Fruit fly (Drosophila melanogaster) whole organism, embryonic: Measurements from ENCODE around the gene CG14125.

ENCODE experiments used
- Adf1 ChIP-seq: fragments of 200-800 bp; sonication (Bioruptor generic); IDR thresholded peaks from 2 replicates; pipeline ENCODE4 v1.3.6; 2022; ENCODE audit warnings: missing biosample characterization, missing genetic modification characterization
- CG10543 ChIP-seq: fragments of 200-800 bp; sonication (Bioruptor generic); optimal IDR thresholded peaks from 3 replicates; lab custom pipeline; 2017; ENCODE audit warnings: missing biosample characterization, mild to moderate bottlenecking, missing genetic modification characterization, moderate library complexity
- CG15696 ChIP-seq: fragments of 200-800 bp; sonication (Bioruptor generic); optimal IDR thresholded peaks from 2 replicates; lab custom pipeline; 2019; ENCODE audit warnings: missing biosample characterization, mild to moderate bottlenecking, missing genetic modification characterization, moderate library complexity
- CG1603 ChIP-seq: fragments of 200-800 bp; sonication (Bioruptor generic); optimal IDR thresholded peaks from 2 replicates; lab custom pipeline; 2019; ENCODE audit warnings: missing biosample characterization, mild to moderate bottlenecking, missing genetic modification characterization, moderate library complexity
- CG17186 ChIP-seq: fragments of 200-800 bp; sonication (Bioruptor generic); optimal IDR thresholded peaks from 3 replicates; lab custom pipeline; 2017; ENCODE audit warnings: missing biosample characterization, missing genetic modification reagents, missing genetic modification characterization
- CG1792 ChIP-seq: fragments of 200-800 bp; sonication (Bioruptor generic); optimal IDR thresholded peaks from 2 replicates; lab custom pipeline; 2016; ENCODE audit warnings: missing biosample characterization, missing genetic modification characterization
- CG3065 ChIP-seq: fragments of 200-800 bp; sonication (Bioruptor generic); optimal IDR thresholded peaks from 2 replicates; lab custom pipeline; 2016; ENCODE audit warnings: missing biosample characterization, missing genetic modification characterization
- CG34376 ChIP-seq: fragments of 200-800 bp; sonication (Bioruptor generic); optimal IDR thresholded peaks from 2 replicates; lab custom pipeline; 2018; ENCODE audit warnings: missing biosample characterization, mild to moderate bottlenecking, missing genetic modification characterization
- CG4424 ChIP-seq: fragments of 200-800 bp; sonication (Bioruptor generic); optimal IDR thresholded peaks from 3 replicates; lab custom pipeline; 2016; ENCODE audit warnings: missing biosample characterization, missing genetic modification characterization
- CG6254 ChIP-seq: fragments of 200-800 bp; sonication (Bioruptor generic); optimal IDR thresholded peaks from 3 replicates; lab custom pipeline; 2017; ENCODE audit warnings: mild to moderate bottlenecking, missing biosample characterization, missing genetic modification reagents, missing genetic modification characterization
- CG6689 ChIP-seq: fragments of 200-800 bp; sonication (Bioruptor generic); IDR thresholded peaks from 2 replicates; pipeline ENCODE4 v1.3.6; 2022; ENCODE audit warnings: missing biosample characterization, missing genetic modification characterization
- CG6765 ChIP-seq: fragments of 200-800 bp; sonication (Bioruptor generic); optimal IDR thresholded peaks from 3 replicates; lab custom pipeline; 2017; ENCODE audit warnings: missing biosample characterization, mild to moderate bottlenecking, missing genetic modification characterization
- CG7963 ChIP-seq: fragments of 200-800 bp; sonication (Bioruptor generic); IDR thresholded peaks from 3 replicates; pipeline ENCODE4 v1.3.6; 2022; ENCODE audit warnings: missing biosample characterization, missing genetic modification characterization; ENCODE audit not compliant: partially characterized antibody
- CG9437 ChIP-seq: fragments of 200-800 bp; sonication (Bioruptor generic); optimal IDR thresholded peaks from 2 replicates; lab custom pipeline; 2018; ENCODE audit warnings: missing biosample characterization, mild to moderate bottlenecking, missing genetic modification characterization
- CG9817 ChIP-seq: fragments of 200-800 bp; sonication (Bioruptor generic); optimal IDR thresholded peaks from 2 replicates; lab custom pipeline; 2018; ENCODE audit warnings: missing biosample characterization, mild to moderate bottlenecking, missing genetic modification characterization, moderate library complexity
- Dbx ChIP-seq: fragments of 200-800 bp; sonication (Bioruptor generic); IDR thresholded peaks from 3 replicates; pipeline ENCODE4 v1.3.6; 2022; ENCODE audit warnings: missing biosample characterization, missing genetic modification characterization
- Drgx ChIP-seq: fragments of 200-800 bp; sonication (Bioruptor generic); IDR thresholded peaks from 2 replicates; pipeline ENCODE4 v1.3.6; 2022; ENCODE audit warnings: missing biosample characterization, missing genetic modification characterization
- Fer1 ChIP-seq: fragments of 200-800 bp; sonication (Bioruptor generic); optimal IDR thresholded peaks from 2 replicates; lab custom pipeline; 2017; ENCODE audit warnings: missing biosample characterization, mild to moderate bottlenecking, missing genetic modification characterization
- HHEX ChIP-seq: fragments of 200-800 bp; sonication (Bioruptor generic); optimal IDR thresholded peaks from 3 replicates; lab custom pipeline; 2017; ENCODE audit warnings: missing biosample characterization, mild to moderate bottlenecking, missing genetic modification characterization, missing genetic modification reagents
- HLH54F ChIP-seq: fragments of 200-800 bp; sonication (Bioruptor generic); optimal IDR thresholded peaks from 3 replicates; lab custom pipeline; 2016; ENCODE audit warnings: missing biosample characterization, missing genetic modification characterization
- Meics ChIP-seq: fragments of 200-800 bp; sonication (Bioruptor generic); optimal IDR thresholded peaks from 2 replicates; lab custom pipeline; 2017; ENCODE audit warnings: missing biosample characterization, mild to moderate bottlenecking, missing genetic modification characterization
- Oaz ChIP-seq: fragments of 200-800 bp; sonication (Bioruptor generic); IDR thresholded peaks from 2 replicates; pipeline ENCODE4 v1.3.6; 2022; ENCODE audit warnings: missing biosample characterization, missing genetic modification characterization
- Pdp1 ChIP-seq, 2 experiments: fragments of 200-800 bp; sonication (Bioruptor generic); optimal IDR thresholded peaks; 3 replicates each; lab custom pipeline; 2016; ENCODE audit warnings: missing biosample characterization in 2 of 2, missing genetic modification characterization in 2 of 2, mild to moderate bottlenecking in 1 of 2, moderate library complexity in 1 of 2
- Sin3A ChIP-seq: fragments of >200 bp; optimal IDR thresholded peaks from 2 replicates; lab custom pipeline; 2018
- Trl ChIP-seq, 3 experiments: fragments of >200 bp in 2 of 3; fragments of 200-800 bp in 1 of 3; sonication (Bioruptor generic) in 1 of 3; optimal IDR thresholded peaks; 2 replicates in 1 of 3; 3 replicates in 2 of 3; lab custom pipeline; 2016 to 2017; ENCODE audit warnings: missing biosample characterization in 1 of 3, missing genetic modification characterization in 1 of 3
- aop ChIP-seq: fragments of 200-800 bp; sonication (Bioruptor generic); IDR thresholded peaks from 2 replicates; pipeline ENCODE4 v1.3.6; 2022; ENCODE audit warnings: missing biosample characterization, missing genetic modification characterization
- cas ChIP-seq: fragments of 200-800 bp; sonication (Bioruptor generic); IDR thresholded peaks from 2 replicates; pipeline ENCODE4 v1.3.6; 2022; ENCODE audit warnings: missing biosample characterization, missing genetic modification characterization
- dysf ChIP-seq: fragments of 200-800 bp; sonication (Bioruptor generic); IDR thresholded peaks from 3 replicates; pipeline ENCODE4 v1.3.6; 2022; ENCODE audit warnings: missing biosample characterization, missing genetic modification characterization
- exex ChIP-seq: fragments of 200-800 bp; sonication (Bioruptor generic); optimal IDR thresholded peaks from 4 replicates; lab custom pipeline; 2018; ENCODE audit warnings: missing biosample characterization, mild to moderate bottlenecking, missing genetic modification characterization, moderate library complexity
- luna ChIP-seq: fragments of 200-800 bp; sonication (Bioruptor generic); optimal IDR thresholded peaks from 2 replicates; lab custom pipeline; 2016; ENCODE audit warnings: missing biosample characterization, missing genetic modification characterization
- maf-S ChIP-seq: fragments of 200-800 bp; sonication (Bioruptor generic); optimal IDR thresholded peaks from 2 replicates; lab custom pipeline; 2016; ENCODE audit warnings: missing biosample characterization, missing genetic modification characterization
- nau ChIP-seq: fragments of 200-800 bp; sonication (Bioruptor generic); optimal IDR thresholded peaks from 3 replicates; lab custom pipeline; 2017; ENCODE audit warnings: missing biosample characterization, mild to moderate bottlenecking, missing genetic modification characterization, missing genetic modification reagents
- nerfin-1 ChIP-seq: fragments of 200-800 bp; sonication (Bioruptor generic); optimal IDR thresholded peaks from 3 replicates; lab custom pipeline; 2019; ENCODE audit warnings: missing biosample characterization, mild to moderate bottlenecking, missing genetic modification characterization, moderate library complexity
- phol ChIP-seq: fragments of 200-800 bp; sonication (Bioruptor generic); optimal IDR thresholded peaks from 3 replicates; lab custom pipeline; 2018; ENCODE audit warnings: missing biosample characterization, mild to moderate bottlenecking, missing genetic modification characterization, moderate library complexity
- prd ChIP-seq, 3 experiments: fragments of >200 bp in 2 of 3; fragments of 200-800 bp in 1 of 3; sonication (Bioruptor generic) in 1 of 3; optimal IDR thresholded peaks in 2 of 3; IDR thresholded peaks in 1 of 3; 2 replicates in 2 of 3; 3 replicates in 1 of 3; pipeline versions ENCODE4 v1.3.6 to Lab custom; 2017 to 2022; ENCODE audit warnings: missing biosample characterization in 1 of 3, missing genetic modification characterization in 1 of 3
- psq ChIP-seq: fragments of 200-800 bp; sonication (Bioruptor generic); optimal IDR thresholded peaks from 2 replicates; lab custom pipeline; 2017; ENCODE audit warnings: missing biosample characterization, missing genetic modification characterization
- rib ChIP-seq: fragments of 200-800 bp; sonication (Bioruptor generic); IDR thresholded peaks from 2 replicates; pipeline ENCODE4 v1.3.6; 2022; ENCODE audit warnings: missing biosample characterization, missing genetic modification characterization
- sens ChIP-seq: fragments of 200-800 bp; sonication (Bioruptor generic); peaks from one replicate; lab custom pipeline; 2016; ENCODE audit warnings: missing biosample characterization, missing genetic modification characterization
- sug ChIP-seq: fragments of 200-800 bp; optimal IDR thresholded peaks from 2 replicates; lab custom pipeline; 2019; ENCODE audit warnings: missing biosample characterization, mild to moderate bottlenecking, missing genetic modification characterization, moderate library complexity
- tio ChIP-seq: fragments of 200-800 bp; sonication (Bioruptor generic); optimal IDR thresholded peaks from 2 replicates; lab custom pipeline; 2017; ENCODE audit warnings: missing biosample characterization, missing genetic modification characterization, inconsistent platforms
- usp ChIP-seq: fragments of >200 bp; optimal IDR thresholded peaks from 2 replicates; lab custom pipeline; 2017; ENCODE audit warnings: missing biosample characterization, missing genetic modification characterization
- yki ChIP-seq: fragments of >200 bp; optimal IDR thresholded peaks from 3 replicates; lab custom pipeline; 2018

The CG14125 gene

dm6 chr3L:11953217-11953616 lies 21.5 kb upstream of the CG14125 start, which contains the start of gene obst-G (continued):
- TF ChIP-seq psq (GFP tag; lab: Kevin White, UChicago) (no peak), CG6689 (GFP tag; lab: Robert Waterston, UW) (no peak), CG6765 (GFP tag; lab: Kevin White, UChicago) (no peak)

- no peak for TF ChIP-seq aop
- TF ChIP-seq Trl (optimal IDR thresholded peaks at IDR 0.05; lab: Kevin White, UChicago): no peak
- TF ChIP-seq Trl (GFP tag; optimal IDR thresholded peaks at IDR 0.05; lab: Kevin White, UChicago): no peak
- peak; percentile 70 for TF ChIP-seq exex
- no peak for TF ChIP-seq CG6254 (GFP tag; lab: Kevin White, UChicago)
- TF ChIP-seq CG1792 (GFP tag; lab: Kevin White, UChicago): no peak
Measured at dm6 chr3L:11953783-11954182, 20.9 kb upstream of the CG14125 start, which contains the start of gene CG7248. TSS of gene CG7248 (plus strand) at chr3L:11954083.

- TF ChIP-seq HHEX (GFP tag; lab: Kevin White, UChicago): no peak
- TF ChIP-seq CG4424 (GFP tag; lab: Kevin White, UChicago): no peak
- TF ChIP-seq cas: no peak
- no peak for TF ChIP-seq phol (tag; lab: Kevin White, UChicago)
- no peak for TF ChIP-seq Oaz (GFP tag; lab: Robert Waterston, UW)
- TF ChIP-seq, all 482 proteins: peak for 0
Measured at dm6 chr3L:11957669-11958333, 16.9 kb upstream of the CG14125 start, which contains the start of the genes CG11570 and CG43294. TSS of gene CG11570 (minus strand) at chr3L:11957769. TSS of gene CG43294 (plus strand) at chr3L:11958283.

- no peak for TF ChIP-seq Adf1 (GFP tag; lab: Robert Waterston, UW)
- no peak for TF ChIP-seq CG15696
- TF ChIP-seq Pdp1 (GFP tag; optimal IDR thresholded peaks at IDR 0.05; lab: Kevin White, UChicago): peak in 1 of 2 experiments; percentile 49
- TF ChIP-seq Dbx (GFP tag; lab: Robert Waterston, UW): no peak
- no peak for TF ChIP-seq CG17186 (GFP tag; lab: Kevin White, UChicago)
- no peak for TF ChIP-seq nau (GFP tag; lab: Kevin White, UChicago)
- no peak for TF ChIP-seq yki (lab: Kevin White, UChicago)
- TF ChIP-seq usp: no peak
- no peak for TF ChIP-seq Sin3A (lab: Kevin White, UChicago)
- no peak for TF ChIP-seq tio
- no peak for TF ChIP-seq CG3065 (GFP tag; lab: Kevin White, UChicago)
- no peak for TF ChIP-seq Drgx (GFP tag; lab: Robert Waterston, UW)
- no peak for TF ChIP-seq prd (optimal IDR thresholded peaks at IDR 0.05; lab: Kevin White, UChicago)
- TF ChIP-seq prd (GFP tag; IDR thresholded peaks at IDR 0.05; lab: Robert Waterston, UW): no peak
- TF ChIP-seq CG9437 (GFP tag; lab: Kevin White, UChicago): no peak
- TF ChIP-seq CG9817: no peak
- no peak for TF ChIP-seq HLH54F
- no peak for TF ChIP-seq CG7963 (GFP tag; lab: Robert Waterston, UW)
- TF ChIP-seq CG34376 (GFP tag; lab: Kevin White, UChicago): peak; percentile 62
- TF ChIP-seq sens (GFP tag; lab: Kevin White, UChicago): peak; percentile 21
- TF ChIP-seq maf-S (GFP tag; lab: Kevin White, UChicago): no peak
- TF ChIP-seq CG1603: no peak
- no peak for TF ChIP-seq rib (GFP tag; lab: Robert Waterston, UW)
- TF ChIP-seq Meics (GFP tag; lab: Kevin White, UChicago): no peak
- 0 out of 3 replicates have a peak, but pooled peaks have one; percentile 25 for TF ChIP-seq dysf (GFP tag; lab: Robert Waterston, UW)
- no peak for TF ChIP-seq Fer1 (GFP tag; lab: Kevin White, UChicago)
- no peak for TF ChIP-seq nerfin-1 (tag; lab: Kevin White, UChicago)
- peak; percentile 22 for TF ChIP-seq sug
- no peak for TF ChIP-seq luna (GFP tag; lab: Kevin White, UChicago)
- TF ChIP-seq CG10543 (GFP tag; lab: Kevin White, UChicago): peak; percentile 53
Measured at dm6 chr3L:11966104-11966503, 8.6 kb upstream of the CG14125 start, which contains the start of gene prc. TSS of gene prc (minus strand) at chr3L:11966131.
